Worm (Caenorhabditis elegans) whole organism, young adult: ENCODE results near the gene Y94H6A.3.

Experiments
- B0035.1 ChIP-seq: sonication (generic microtip); optimal IDR thresholded peaks from 2 replicates; lab custom pipeline; 2016; ENCODE audit warnings: missing genetic modification characterization, mild to moderate bottlenecking, missing compliant biosample characterization, missing genotype, missing genetic modification reagents
- F23B12.7 ChIP-seq: sonication (generic microtip); optimal IDR thresholded peaks from 2 replicates; lab custom pipeline; 2017; ENCODE audit warnings: missing genetic modification characterization, mild to moderate bottlenecking, missing compliant biosample characterization, antibody characterized with exemption, moderate library complexity; ENCODE audit not compliant: insufficient read depth
- F52B5.7 ChIP-seq: sonication (generic microtip); optimal IDR thresholded peaks from 2 replicates; lab custom pipeline; 2016; ENCODE audit warnings: mild to moderate bottlenecking, missing genetic modification characterization, missing compliant biosample characterization
- F57A8.1 ChIP-seq: fragments of 200-800 bp; sonication (Bioruptor generic); optimal IDR thresholded peaks from 2 replicates; lab custom pipeline; 2018; ENCODE audit warnings: mild to moderate bottlenecking, missing genetic modification characterization, moderate library complexity, missing compliant biosample characterization
- F57C9.4 ChIP-seq: sonication (generic microtip); optimal IDR thresholded peaks from 2 replicates; lab custom pipeline; 2017; ENCODE audit warnings: mild to moderate bottlenecking, missing genetic modification characterization, missing compliant biosample characterization
- K11D2.4 ChIP-seq: fragments of 200-800 bp; sonication (Bioruptor generic); IDR thresholded peaks from 2 replicates; pipeline ENCODE4 v1.3.6; 2022; ENCODE audit warnings: missing genetic modification reagents, missing genetic modification characterization, missing compliant biosample characterization
- K12H6.12 ChIP-seq: fragments of 200-800 bp; sonication (Bioruptor generic); optimal IDR thresholded peaks from 2 replicates; lab custom pipeline; 2018; ENCODE audit warnings: mild to moderate bottlenecking, missing genetic modification characterization, missing compliant biosample characterization
- T26A5.8 ChIP-seq: sonication (generic microtip); optimal IDR thresholded peaks from 2 replicates; lab custom pipeline; 2016; ENCODE audit warnings: missing genetic modification characterization, missing compliant biosample characterization
- ama-1 ChIP-seq, 3 experiments: fragments of 150-350 bp in 1 of 3; sonication (generic microtip) in 2 of 3; optimal IDR thresholded peaks; 2 replicates each; lab custom pipeline; 2014 to 2018; ENCODE audit warnings: missing biosample characterization in 2 of 3, missing genetic modification characterization in 2 of 3, missing genetic modification reagents in 2 of 3
- aptf-3 ChIP-seq: fragments of 200-800 bp; sonication (Bioruptor generic); IDR thresholded peaks from 2 replicates; pipeline ENCODE4 v1.3.6; 2022; ENCODE audit warnings: missing genetic modification characterization, missing compliant biosample characterization
- atf-7 ChIP-seq: sonication (generic microtip); optimal IDR thresholded peaks from 2 replicates; lab custom pipeline; 2017; ENCODE audit warnings: mild to moderate bottlenecking, missing genetic modification characterization, missing compliant biosample characterization
- attf-3 ChIP-seq: fragments of 200-800 bp; sonication (Bioruptor generic); conservative IDR thresholded peaks from 2 replicates; pipeline ENCODE4 v1.3.6; 2022; ENCODE audit warnings: missing genetic modification reagents, missing genetic modification characterization, missing compliant biosample characterization
- attf-5 ChIP-seq: fragments of 200-800 bp; sonication (Bioruptor generic); optimal IDR thresholded peaks from 2 replicates; lab custom pipeline; 2018; ENCODE audit warnings: mild to moderate bottlenecking, missing genetic modification characterization, missing compliant biosample characterization
- attf-6 ChIP-seq: fragments of 200-800 bp; sonication (Bioruptor generic); IDR thresholded peaks from 2 replicates; pipeline ENCODE4 v1.3.6; 2022; ENCODE audit warnings: missing genetic modification reagents, missing genetic modification characterization, missing compliant biosample characterization
- cebp-1 ChIP-seq, 2 experiments: fragments of 200-800 bp in 1 of 2; sonication (Bioruptor generic) in 1 of 2; sonication (generic microtip) in 1 of 2; IDR thresholded peaks in 1 of 2; optimal IDR thresholded peaks in 1 of 2; 2 replicates each; pipeline versions ENCODE4 v1.3.6 to Lab custom; 2017 to 2022; ENCODE audit warnings: missing compliant biosample characterization in 2 of 2, missing genetic modification characterization in 2 of 2, mild to moderate bottlenecking in 1 of 2, missing genetic modification reagents in 1 of 2, moderate library complexity in 1 of 2
- cebp-2 ChIP-seq: fragments of 200-800 bp; sonication (Bioruptor generic); IDR thresholded peaks from 2 replicates; pipeline ENCODE4 v1.3.6; 2022; ENCODE audit warnings: missing genetic modification characterization, missing compliant biosample characterization
- ceh-58 ChIP-seq: fragments of 200-800 bp; sonication (Bioruptor generic); IDR thresholded peaks from 2 replicates; pipeline ENCODE4 v1.3.6; 2022; ENCODE audit warnings: missing genetic modification characterization, missing compliant biosample characterization
- ceh-79 ChIP-seq: sonication (generic microtip); optimal IDR thresholded peaks from 2 replicates; lab custom pipeline; 2017; ENCODE audit warnings: mild to moderate bottlenecking, missing genetic modification characterization, missing compliant biosample characterization
- chd-7 ChIP-seq: sonication (generic microtip); optimal IDR thresholded peaks from 2 replicates; lab custom pipeline; 2016; ENCODE audit warnings: mild to moderate bottlenecking, missing genetic modification characterization, moderate library complexity, missing compliant biosample characterization
- die-1 ChIP-seq: sonication (generic microtip); optimal IDR thresholded peaks from 2 replicates; lab custom pipeline; 2016; ENCODE audit warnings: missing genotype, mild to moderate bottlenecking, missing genetic modification characterization, missing compliant biosample characterization
- dpff-1 ChIP-seq: sonication (generic microtip); optimal IDR thresholded peaks from 2 replicates; lab custom pipeline; 2017; ENCODE audit warnings: mild to moderate bottlenecking, missing genetic modification characterization, missing compliant biosample characterization
- efl-1 ChIP-seq: fragments of 150-350 bp; optimal IDR thresholded peaks from 2 replicates; lab custom pipeline; 2014; ENCODE audit warnings: missing biosample characterization, missing genetic modification reagents, missing genetic modification characterization
- lin-35 ChIP-seq, 3 experiments: fragments of 150-350 bp in 2 of 3; sonication (generic microtip) in 1 of 3; optimal IDR thresholded peaks; 2 replicates each; lab custom pipeline; 2014 to 2018; ENCODE audit warnings: missing biosample characterization in 3 of 3, missing genetic modification characterization in 3 of 3, missing genetic modification reagents in 3 of 3
- lin-54 ChIP-seq: fragments of 200-800 bp; sonication (Bioruptor generic); optimal IDR thresholded peaks from 2 replicates; lab custom pipeline; 2018; ENCODE audit warnings: mild to moderate bottlenecking, missing genetic modification characterization, missing compliant biosample characterization
- lir-1 ChIP-seq: fragments of 200-800 bp; sonication (Bioruptor generic); conservative IDR thresholded peaks from 2 replicates; pipeline ENCODE4 v1.3.6; 2022; ENCODE audit warnings: missing genetic modification reagents, missing genetic modification characterization, missing compliant biosample characterization
- lsl-1 ChIP-seq: fragments of 200-800 bp; sonication (Bioruptor generic); optimal IDR thresholded peaks from 2 replicates; lab custom pipeline; 2018; ENCODE audit warnings: mild to moderate bottlenecking, missing genetic modification characterization, moderate library complexity, missing compliant biosample characterization
- lsy-27 ChIP-seq: sonication (generic microtip); optimal IDR thresholded peaks from 2 replicates; lab custom pipeline; 2017; ENCODE audit warnings: missing genetic modification characterization, mild to moderate bottlenecking, missing compliant biosample characterization, antibody characterized with exemption, missing genotype, borderline replicate concordance; ENCODE audit not compliant: insufficient read depth
- madf-3 ChIP-seq: fragments of 200-800 bp; sonication (Bioruptor generic); IDR thresholded peaks from 2 replicates; pipeline ENCODE4 v1.3.6; 2022; ENCODE audit warnings: missing genetic modification reagents, missing genetic modification characterization, missing compliant biosample characterization
- mxl-1 ChIP-seq: sonication (generic microtip); optimal IDR thresholded peaks from 2 replicates; lab custom pipeline; 2016; ENCODE audit warnings: missing genetic modification characterization, missing compliant biosample characterization
- nfyb-1 ChIP-seq: fragments of 200-800 bp; sonication (Bioruptor generic); IDR thresholded peaks from 2 replicates; pipeline ENCODE4 v1.3.6; 2022; ENCODE audit warnings: missing genetic modification reagents, missing genetic modification characterization, missing compliant biosample characterization
- rcor-1 ChIP-seq: fragments of 200-800 bp; sonication (Bioruptor generic); IDR thresholded peaks from 2 replicates; pipeline ENCODE4 v1.3.6; 2022; ENCODE audit warnings: missing genetic modification reagents, missing genetic modification characterization, missing compliant biosample characterization
- sdz-38 ChIP-seq: sonication (generic microtip); optimal IDR thresholded peaks from 2 replicates; lab custom pipeline; 2016; ENCODE audit warnings: missing genotype, missing genetic modification characterization, missing compliant biosample characterization
- snpc-1.1 ChIP-seq: sonication (generic microtip); optimal IDR thresholded peaks from 2 replicates; lab custom pipeline; 2017; ENCODE audit warnings: missing genetic modification characterization, mild to moderate bottlenecking, missing compliant biosample characterization, antibody characterized with exemption, moderate library complexity, missing genotype, missing genetic modification reagents; ENCODE audit not compliant: insufficient read depth
- snpc-1.3 ChIP-seq: sonication (generic microtip); optimal IDR thresholded peaks from 2 replicates; lab custom pipeline; 2017; ENCODE audit warnings: missing genetic modification characterization, mild to moderate bottlenecking, missing compliant biosample characterization, antibody characterized with exemption, moderate library complexity, missing genotype, missing genetic modification reagents; ENCODE audit not compliant: insufficient read depth
- snpc-3.4 ChIP-seq: sonication (generic microtip); optimal IDR thresholded peaks from 2 replicates; lab custom pipeline; 2017; ENCODE audit warnings: missing genetic modification characterization, mild to moderate bottlenecking, missing compliant biosample characterization, antibody characterized with exemption, moderate library complexity, missing genotype, missing genetic modification reagents
- snpc-4 ChIP-seq, 5 experiments: fragments of 150-350 bp in 1 of 5; sonication (generic microtip) in 4 of 5; optimal IDR thresholded peaks; 2 replicates each; lab custom pipeline; 2014 to 2018; ENCODE audit warnings: missing genetic modification characterization in 5 of 5, missing biosample characterization in 3 of 5, antibody characterized with exemption in 2 of 5, mild to moderate bottlenecking in 2 of 5, missing compliant biosample characterization in 2 of 5, missing genotype in 2 of 5, moderate library complexity in 2 of 5, missing genetic modification reagents in 1 of 5
- somi-1 ChIP-seq: fragments of 200-800 bp; sonication (Bioruptor generic); optimal IDR thresholded peaks from 2 replicates; lab custom pipeline; 2018; ENCODE audit warnings: mild to moderate bottlenecking, missing genetic modification characterization, missing compliant biosample characterization
- tbp1 ChIP-seq: fragments of 200-800 bp; sonication (Bioruptor generic); optimal IDR thresholded peaks from 2 replicates; lab custom pipeline; 2018; ENCODE audit warnings: mild to moderate bottlenecking, missing genetic modification characterization, missing compliant biosample characterization
- unc-130 ChIP-seq: sonication (generic microtip); optimal IDR thresholded peaks from 2 replicates; lab custom pipeline; 2016; ENCODE audit warnings: missing genetic modification reagents, missing genetic modification characterization, missing compliant biosample characterization
- zim-3 ChIP-seq: sonication (generic microtip); optimal IDR thresholded peaks from 2 replicates; lab custom pipeline; 2017; ENCODE audit warnings: mild to moderate bottlenecking, missing genetic modification characterization, moderate library complexity, missing compliant biosample characterization
- ztf-18 ChIP-seq: sonication (generic microtip); optimal IDR thresholded peaks from 2 replicates; lab custom pipeline; 2016; ENCODE audit warnings: missing genotype, mild to moderate bottlenecking, missing genetic modification characterization, missing compliant biosample characterization
- ztf-25 ChIP-seq: fragments of 200-800 bp; sonication (Bioruptor generic); IDR thresholded peaks from 2 replicates; pipeline ENCODE4 v1.3.6; 2022; ENCODE audit warnings: missing genetic modification reagents, missing genetic modification characterization, missing compliant biosample characterization

Gene Y94H6A.3

ce11 chrIV:2658733-2659132 is 17.6 kb upstream of the Y94H6A.3 start (continued):
- TF ChIP-seq atf-7 (no peak), efl-1 (no peak), snpc-3.4 (tag; lab: Kevin White, UChicago) (peak; percentile 82), ama-1 (optimal IDR thresholded peaks at IDR 0.05; lab: Kevin White, UChicago) (no peak), ama-1 (GFP tag; optimal IDR thresholded peaks at IDR 0.05; lab: Kevin White, UChicago) (peak in 1 of 2 experiments; percentile 49)

ce11 chrIV:2663953-2664900 is 12.1 kb upstream of the Y94H6A.3 start, which contains the start of gene Y69A2AR.31:
Y69A2AR.31 (minus strand) TSS chrIV:2664003.
- no peak for TF ChIP-seq unc-130
- no peak for TF ChIP-seq F57C9.4 (tag; lab: Kevin White, UChicago)
- TF ChIP-seq snpc-1.3 (tag; lab: Kevin White, UChicago) = peak; percentile 87
- TF ChIP-seq die-1 (tag; lab: Kevin White, UChicago) = peak; percentile 78
- no peak for TF ChIP-seq sdz-38 (tag; lab: Kevin White, UChicago)
- 0 out of 2 replicates have a peak, but pooled peaks have one; percentile 26 for TF ChIP-seq attf-3 (GFP tag; lab: Robert Waterston, UW)
- TF ChIP-seq ceh-79 (tag; lab: Kevin White, UChicago) = peak; percentile 24
- TF ChIP-seq somi-1 = peak; percentile 29
- peak; percentile 49 for TF ChIP-seq snpc-4 (GFP tag; optimal IDR thresholded peaks at IDR 0.05; lab: Kevin White, UChicago)
- TF ChIP-seq snpc-4 (tag; optimal IDR thresholded peaks at IDR 0.05; lab: Kevin White, UChicago) = peak in 1 of 4 experiments; percentile 27
- no peak for TF ChIP-seq F57A8.1
- TF ChIP-seq attf-5 = peak; percentile 48
- TF ChIP-seq K12H6.12 (tag; lab: Kevin White, UChicago) = no peak
- peak; percentile 4 for TF ChIP-seq lsl-1 (GFP tag; lab: Kevin White, UChicago)
- no peak for TF ChIP-seq nfyb-1 (GFP tag; lab: Robert Waterston, UW)
- TF ChIP-seq F52B5.7 = no peak
- peak; percentile 75; the same call in 1 of the 2 replicates for TF ChIP-seq cebp-2 (GFP tag; lab: Robert Waterston, UW)
- TF ChIP-seq snpc-1.1 (tag; lab: Kevin White, UChicago) = peak; percentile 47
- TF ChIP-seq ceh-58 (GFP tag; lab: Robert Waterston, UW) = no peak
- TF ChIP-seq lin-54 (GFP tag; lab: Kevin White, UChicago) = peak; percentile 30
- TF ChIP-seq zim-3 (tag; lab: Kevin White, UChicago) = peak; percentile 27
- peak; percentile 44 for TF ChIP-seq mxl-1 (tag; lab: Kevin White, UChicago)
- no peak for TF ChIP-seq attf-6 (GFP tag; lab: Robert Waterston, UW)
- TF ChIP-seq T26A5.8 (tag; lab: Kevin White, UChicago) = peak; percentile 53
- TF ChIP-seq lir-1 (GFP tag; lab: Robert Waterston, UW) = no peak
- no peak for TF ChIP-seq ama-1 (optimal IDR thresholded peaks at IDR 0.05; lab: Kevin White, UChicago)
- TF ChIP-seq ama-1 (GFP tag; optimal IDR thresholded peaks at IDR 0.05; lab: Kevin White, UChicago) = peak; percentile 52 to 77
- TF ChIP-seq tbp1 (GFP tag; lab: Kevin White, UChicago) = peak; percentile 93
- peak; percentile 64 for TF ChIP-seq ztf-18 (tag; lab: Kevin White, UChicago)
- TF ChIP-seq B0035.1 (tag; lab: Kevin White, UChicago) = no peak
- no peak for TF ChIP-seq dpff-1 (tag; lab: Kevin White, UChicago)
- no peak for TF ChIP-seq aptf-3
- no peak for TF ChIP-seq cebp-1 (GFP tag; IDR thresholded peaks at IDR 0.05; lab: Robert Waterston, UW)
- TF ChIP-seq cebp-1 (tag; optimal IDR thresholded peaks at IDR 0.05; lab: Kevin White, UChicago) = peak; percentile 4
- no peak for TF ChIP-seq rcor-1 (GFP tag; lab: Robert Waterston, UW)
- TF ChIP-seq chd-7 (tag; lab: Kevin White, UChicago) = peak; percentile 39
- TF ChIP-seq madf-3 = 0 out of 2 replicates have a peak, but pooled peaks have one; percentile 51
- no peak for TF ChIP-seq K11D2.4 (GFP tag; lab: Robert Waterston, UW)
- TF ChIP-seq lin-35 (GFP tag; optimal IDR thresholded peaks at IDR 0.05; lab: Kevin White, UChicago) = no peak
- TF ChIP-seq ztf-25 = peak; percentile 82
- TF ChIP-seq F23B12.7 = peak; percentile 44
- TF ChIP-seq lsy-27 = no peak
